Fruit fly (Drosophila melanogaster) whole organism: ENCODE data around the gene CG7381.

Source experiments
- CG8478 ChIP-seq: fragments of >200 bp; optimal IDR thresholded peaks from 2 replicates; lab custom pipeline; 2018; ENCODE audit warnings: inconsistent platforms
- Dll ChIP-seq: fragments of >200 bp; optimal IDR thresholded peaks from 2 replicates; lab custom pipeline; 2017
- EcR ChIP-seq, 2 experiments: fragments of >200 bp; optimal IDR thresholded peaks; 2 replicates each; lab custom pipeline; 2017; ENCODE audit warnings: missing biosample characterization in 2 of 2, missing genetic modification characterization in 2 of 2, missing genetic modification reagents in 2 of 2
- pan ChIP-seq: fragments of >200 bp; optimal IDR thresholded peaks from 2 replicates; lab custom pipeline; 2017
- psq ChIP-seq: fragments of >200 bp; optimal IDR thresholded peaks from 2 replicates; lab custom pipeline; 2017
- usp ChIP-seq: fragments of >200 bp; optimal IDR thresholded peaks from 2 replicates; lab custom pipeline; 2017; ENCODE audit warnings: missing biosample characterization, missing genetic modification characterization, mixed read lengths

CG7381 gene

dm6 chr3R:13009595-13009994 lies 32.3 kb upstream of the CG7381 start, which contains the start of gene CG11656:
Gene CG11656, plus strand, starts transcription at chr3R:13009895.
- no peak for TF ChIP-seq psq (lab: Kevin White, UChicago)
- TF ChIP-seq usp (GFP tag; lab: Kevin White, UChicago): no peak
- TF ChIP-seq CG8478 (lab: Kevin White, UChicago): no peak

- TF ChIP-seq EcR (GFP tag; optimal IDR thresholded peaks at IDR 0.05; lab: Kevin White, UChicago) (no peak), usp (GFP tag; lab: Kevin White, UChicago) (no peak), CG8478 (lab: Kevin White, UChicago) (no peak), psq (lab: Kevin White, UChicago) (no peak), pan (lab: Kevin White, UChicago) (no peak), Dll (no peak)
Observed at dm6 chr3R:12998234-12998591, 20.9 kb upstream of the CG7381 start.

dm6 chr3R:12997550-12998233 lies 20.4 kb upstream of the CG7381 start, which contains the start of the genes CG17327, CG44194 and CG7518:
Gene CG17327, minus strand, starts transcription at chr3R:12997726.
Gene CG44194, minus strand, starts transcription at chr3R:12997726.
Gene CG7518, plus strand, starts transcription at chr3R:12998089.
- no peak for TF ChIP-seq psq (lab: Kevin White, UChicago)
- no peak for TF ChIP-seq EcR (GFP tag; optimal IDR thresholded peaks at IDR 0.05; lab: Kevin White, UChicago)
- TF ChIP-seq CG8478 (lab: Kevin White, UChicago): no peak
- TF ChIP-seq pan (lab: Kevin White, UChicago): no peak
- TF ChIP-seq usp (GFP tag; lab: Kevin White, UChicago): no peak
- TF ChIP-seq Dll: no peak

dm6 chr3R:12995522-12995921 lies 18.3 kb upstream of the CG7381 start, which contains the start of gene CG7488:
Gene CG7488, plus strand, starts transcription at chr3R:12995620.
- TF ChIP-seq Dll (no peak), psq (lab: Kevin White, UChicago) (no peak), usp (GFP tag; lab: Kevin White, UChicago) (no peak), pan (lab: Kevin White, UChicago) (no peak), EcR (GFP tag; optimal IDR thresholded peaks at IDR 0.05; lab: Kevin White, UChicago) (no peak), CG8478 (lab: Kevin White, UChicago) (no peak)

- no peak for TF ChIP-seq pan (lab: Kevin White, UChicago)
- no peak for TF ChIP-seq usp (GFP tag; lab: Kevin White, UChicago)
- no peak for TF ChIP-seq EcR (GFP tag; optimal IDR thresholded peaks at IDR 0.05; lab: Kevin White, UChicago)
- no peak for TF ChIP-seq Dll
- TF ChIP-seq psq (lab: Kevin White, UChicago): no peak
- TF ChIP-seq CG8478 (lab: Kevin White, UChicago): no peak
Observed at dm6 chr3R:12995047-12995446, 17.8 kb upstream of the CG7381 start, which contains the start of gene yellow-f2. Gene yellow-f2, minus strand, starts transcription at chr3R:12995147.

- no peak for TF ChIP-seq EcR (GFP tag; optimal IDR thresholded peaks at IDR 0.05; lab: Kevin White, UChicago)
Observed at dm6 chr3R:12993018-12993417, 15.7 kb upstream of the CG7381 start, which contains the start of gene yellow-f. Gene yellow-f, minus strand, starts transcription at chr3R:12993201.

- TF ChIP-seq usp (GFP tag; lab: Kevin White, UChicago): no peak
- TF ChIP-seq pan (lab: Kevin White, UChicago): no peak
- no peak for TF ChIP-seq Dll
- TF ChIP-seq psq (lab: Kevin White, UChicago): no peak
- TF ChIP-seq EcR (GFP tag; optimal IDR thresholded peaks at IDR 0.05; lab: Kevin White, UChicago): no peak
- no peak for TF ChIP-seq CG8478 (lab: Kevin White, UChicago)
Observed at dm6 chr3R:12988411-12988810, 11.1 kb upstream of the CG7381 start, which contains the start of gene CG14383. Gene CG14383, minus strand, starts transcription at chr3R:12988511.

- TF ChIP-seq EcR (GFP tag; optimal IDR thresholded peaks at IDR 0.05; lab: Kevin White, UChicago): no peak
- no peak for TF ChIP-seq pan (lab: Kevin White, UChicago)
- TF ChIP-seq usp (GFP tag; lab: Kevin White, UChicago): no peak
- no peak for TF ChIP-seq psq (lab: Kevin White, UChicago)
- TF ChIP-seq CG8478 (lab: Kevin White, UChicago): no peak
Observed at dm6 chr3R:12985828-12986530, 8.7 kb upstream of the CG7381 start, which contains the start of gene CG31342. Gene CG31342, plus strand, starts transcription at chr3R:12986041.

dm6 chr3R:12982982-12983633 lies 5.8 kb upstream of the CG7381 start:
- TF ChIP-seq psq (lab: Kevin White, UChicago) (no peak), EcR (GFP tag; optimal IDR thresholded peaks at IDR 0.05; lab: Kevin White, UChicago) (no peak), pan (lab: Kevin White, UChicago) (peak; percentile 14), CG8478 (lab: Kevin White, UChicago) (no peak), usp (GFP tag; lab: Kevin White, UChicago) (no peak), Dll (no peak)

dm6 chr3R:12982167-12982981 lies 5.1 kb upstream of the CG7381 start:
- TF ChIP-seq Dll (no peak), usp (GFP tag; lab: Kevin White, UChicago) (no peak), CG8478 (lab: Kevin White, UChicago) (peak; percentile 5), psq (lab: Kevin White, UChicago) (no peak), pan (lab: Kevin White, UChicago) (no peak), EcR (GFP tag; optimal IDR thresholded peaks at IDR 0.05; lab: Kevin White, UChicago) (no peak)
